Worm (Caenorhabditis elegans) whole organism, young adult: ENCODE results near the gene fipr-18.

ENCODE experiments used
- B0261.1 ChIP-seq: sonication (generic microtip); optimal IDR thresholded peaks from 2 replicates; lab custom pipeline; 2016; ENCODE audit warnings: mild to moderate bottlenecking, missing genetic modification characterization, moderate library complexity, missing compliant biosample characterization
- K11D2.4 ChIP-seq: fragments of 200-800 bp; sonication (Bioruptor generic); IDR thresholded peaks from 2 replicates; pipeline ENCODE4 v1.3.6; 2022; ENCODE audit warnings: missing genetic modification reagents, missing genetic modification characterization, missing compliant biosample characterization
- K12H6.12 ChIP-seq: fragments of 200-800 bp; sonication (Bioruptor generic); optimal IDR thresholded peaks from 2 replicates; lab custom pipeline; 2018; ENCODE audit warnings: mild to moderate bottlenecking, missing genetic modification characterization, missing compliant biosample characterization
- T26A5.8 ChIP-seq: sonication (generic microtip); optimal IDR thresholded peaks from 2 replicates; lab custom pipeline; 2016; ENCODE audit warnings: missing genetic modification characterization, missing compliant biosample characterization
- Y95B8A.8 ChIP-seq: fragments of 200-800 bp; sonication (Bioruptor generic); IDR thresholded peaks from 2 replicates; pipeline ENCODE4 v1.3.6; 2022; ENCODE audit warnings: missing genetic modification reagents, missing genetic modification characterization, missing compliant biosample characterization
- ama-1 ChIP-seq, 3 experiments: fragments of 150-350 bp in 1 of 3; sonication (generic microtip) in 2 of 3; optimal IDR thresholded peaks; 2 replicates each; lab custom pipeline; 2014 to 2018; ENCODE audit warnings: missing biosample characterization in 2 of 3, missing genetic modification characterization in 2 of 3, missing genetic modification reagents in 2 of 3
- aptf-2 ChIP-seq: fragments of 200-800 bp; sonication (Bioruptor generic); conservative IDR thresholded peaks from 2 replicates; pipeline ENCODE4 v1.3.6; 2022; ENCODE audit warnings: missing genetic modification reagents, missing genetic modification characterization, missing compliant biosample characterization
- aptf-3 ChIP-seq: fragments of 200-800 bp; sonication (Bioruptor generic); IDR thresholded peaks from 2 replicates; pipeline ENCODE4 v1.3.6; 2022; ENCODE audit warnings: missing genetic modification characterization, missing compliant biosample characterization
- atf-7 ChIP-seq: sonication (generic microtip); optimal IDR thresholded peaks from 2 replicates; lab custom pipeline; 2017; ENCODE audit warnings: mild to moderate bottlenecking, missing genetic modification characterization, missing compliant biosample characterization
- attf-5 ChIP-seq: fragments of 200-800 bp; sonication (Bioruptor generic); optimal IDR thresholded peaks from 2 replicates; lab custom pipeline; 2018; ENCODE audit warnings: mild to moderate bottlenecking, missing genetic modification characterization, missing compliant biosample characterization
- attf-6 ChIP-seq: fragments of 200-800 bp; sonication (Bioruptor generic); IDR thresholded peaks from 2 replicates; pipeline ENCODE4 v1.3.6; 2022; ENCODE audit warnings: missing genetic modification reagents, missing genetic modification characterization, missing compliant biosample characterization
- ccch-3 ChIP-seq: fragments of 200-800 bp; sonication (Bioruptor generic); optimal IDR thresholded peaks from 2 replicates; lab custom pipeline; 2018; ENCODE audit warnings: mild to moderate bottlenecking, missing genetic modification characterization, missing compliant biosample characterization
- cebp-1 ChIP-seq, 2 experiments: fragments of 200-800 bp in 1 of 2; sonication (Bioruptor generic) in 1 of 2; sonication (generic microtip) in 1 of 2; IDR thresholded peaks in 1 of 2; optimal IDR thresholded peaks in 1 of 2; 2 replicates each; pipeline versions ENCODE4 v1.3.6 to Lab custom; 2017 to 2022; ENCODE audit warnings: missing compliant biosample characterization in 2 of 2, missing genetic modification characterization in 2 of 2, mild to moderate bottlenecking in 1 of 2, missing genetic modification reagents in 1 of 2, moderate library complexity in 1 of 2
- dox-1 ChIP-seq: fragments of 200-800 bp; sonication (Bioruptor generic); IDR thresholded peaks from 2 replicates; pipeline ENCODE4 v1.3.6; 2022; ENCODE audit warnings: missing genetic modification reagents, missing genetic modification characterization, missing compliant biosample characterization
- egl-44 ChIP-seq: fragments of 200-800 bp; sonication (Bioruptor generic); IDR thresholded peaks from 2 replicates; pipeline ENCODE4 v1.3.6; 2022; ENCODE audit warnings: missing genetic modification reagents, missing genetic modification characterization, missing compliant biosample characterization
- ets-4 ChIP-seq: fragments of 200-800 bp; sonication (Bioruptor generic); optimal IDR thresholded peaks from 2 replicates; lab custom pipeline; 2018; ENCODE audit warnings: mild to moderate bottlenecking, missing genetic modification characterization, missing compliant biosample characterization
- gei-17 ChIP-seq: fragments of 200-800 bp; sonication (Bioruptor generic); optimal IDR thresholded peaks from 2 replicates; lab custom pipeline; 2018; ENCODE audit warnings: mild to moderate bottlenecking, missing genetic modification characterization, missing compliant biosample characterization
- hlh-26 ChIP-seq: fragments of 200-800 bp; sonication (Bioruptor generic); conservative IDR thresholded peaks from 2 replicates; pipeline ENCODE4 v1.3.6; 2022; ENCODE audit warnings: missing genetic modification reagents, missing genetic modification characterization, missing compliant biosample characterization
- hmg-1.2 ChIP-seq: fragments of 200-800 bp; sonication (Bioruptor generic); IDR thresholded peaks from 2 replicates; pipeline ENCODE4 v1.3.6; 2022; ENCODE audit warnings: missing genetic modification reagents, missing genetic modification characterization, missing compliant biosample characterization
- hrde-1 ChIP-seq: sonication (generic microtip); optimal IDR thresholded peaks from 2 replicates; lab custom pipeline; 2016; ENCODE audit warnings: missing genetic modification characterization, mild to moderate bottlenecking, missing compliant biosample characterization, moderate library complexity, missing genotype, missing genetic modification reagents, borderline replicate concordance
- let-607 ChIP-seq, 2 experiments: fragments of 200-800 bp in 1 of 2; sonication (Bioruptor generic) in 1 of 2; sonication (generic microtip) in 1 of 2; optimal IDR thresholded peaks; 2 replicates each; lab custom pipeline; 2016 to 2018; ENCODE audit warnings: mild to moderate bottlenecking in 2 of 2, missing compliant biosample characterization in 2 of 2, missing genetic modification characterization in 2 of 2, moderate library complexity in 2 of 2, missing genotype in 1 of 2
- lin-35 ChIP-seq, 3 experiments: fragments of 150-350 bp in 2 of 3; sonication (generic microtip) in 1 of 3; optimal IDR thresholded peaks; 2 replicates each; lab custom pipeline; 2014 to 2018; ENCODE audit warnings: missing biosample characterization in 3 of 3, missing genetic modification characterization in 3 of 3, missing genetic modification reagents in 3 of 3
- lin-40 ChIP-seq: sonication (generic microtip); optimal IDR thresholded peaks from 2 replicates; lab custom pipeline; 2016; ENCODE audit warnings: missing genetic modification characterization, mild to moderate bottlenecking, missing compliant biosample characterization, missing genotype, missing genetic modification reagents
- mcd-1 ChIP-seq: fragments of 200-800 bp; sonication (Bioruptor generic); IDR thresholded peaks from 2 replicates; pipeline ENCODE4 v1.3.6; 2022; ENCODE audit warnings: missing genetic modification reagents, missing genetic modification characterization, missing compliant biosample characterization
- mes-4 ChIP-seq: sonication (generic microtip); optimal IDR thresholded peaks from 2 replicates; lab custom pipeline; 2016; ENCODE audit warnings: missing genotype, missing genetic modification characterization, missing compliant biosample characterization
- nhr-120 ChIP-seq: fragments of 200-800 bp; sonication (Bioruptor generic); IDR thresholded peaks from 2 replicates; pipeline ENCODE4 v1.3.6; 2022; ENCODE audit warnings: missing genetic modification characterization, missing compliant biosample characterization
- nhr-27 ChIP-seq: fragments of 200-800 bp; sonication (Bioruptor generic); optimal IDR thresholded peaks from 2 replicates; lab custom pipeline; 2018; ENCODE audit warnings: mild to moderate bottlenecking, missing genetic modification characterization, moderate library complexity, missing compliant biosample characterization
- nhr-80 ChIP-seq: sonication (generic microtip); optimal IDR thresholded peaks from 2 replicates; lab custom pipeline; 2016; ENCODE audit warnings: missing genetic modification characterization, missing compliant biosample characterization
- nhr-90 ChIP-seq: sonication (generic microtip); optimal IDR thresholded peaks from 2 replicates; lab custom pipeline; 2016; ENCODE audit warnings: missing genotype, mild to moderate bottlenecking, missing genetic modification characterization, missing compliant biosample characterization
- pha-4 ChIP-seq: fragments of 150-350 bp; sonication (generic microtip); optimal IDR thresholded peaks from 2 replicates; lab custom pipeline; 2014; ENCODE audit warnings: missing biosample characterization, missing genetic modification reagents, missing genetic modification characterization
- sea-2 ChIP-seq: fragments of 200-800 bp; sonication (Bioruptor generic); IDR thresholded peaks from 2 replicates; pipeline ENCODE4 v1.3.6; 2022; ENCODE audit warnings: missing genetic modification characterization, missing compliant biosample characterization
- somi-1 ChIP-seq: fragments of 200-800 bp; sonication (Bioruptor generic); optimal IDR thresholded peaks from 2 replicates; lab custom pipeline; 2018; ENCODE audit warnings: mild to moderate bottlenecking, missing genetic modification characterization, missing compliant biosample characterization
- sptf-2 ChIP-seq: fragments of 200-800 bp; sonication (Bioruptor generic); optimal IDR thresholded peaks from 2 replicates; lab custom pipeline; 2018; ENCODE audit warnings: mild to moderate bottlenecking, missing genetic modification characterization, missing compliant biosample characterization
- tlf-1 ChIP-seq: fragments of 200-800 bp; sonication (Bioruptor generic); optimal IDR thresholded peaks from 2 replicates; lab custom pipeline; 2018; ENCODE audit warnings: mild to moderate bottlenecking, missing genetic modification characterization, missing compliant biosample characterization
- unc-130 ChIP-seq: sonication (generic microtip); optimal IDR thresholded peaks from 2 replicates; lab custom pipeline; 2016; ENCODE audit warnings: missing genetic modification reagents, missing genetic modification characterization, missing compliant biosample characterization
- unc-62 ChIP-seq: fragments of 150-350 bp; optimal IDR thresholded peaks from 2 replicates; lab custom pipeline; 2014; ENCODE audit warnings: missing biosample characterization, missing genetic modification reagents, missing genetic modification characterization
- ztf-26 ChIP-seq: sonication (generic microtip); optimal IDR thresholded peaks from 2 replicates; lab custom pipeline; 2017; ENCODE audit warnings: missing genetic modification characterization, missing compliant biosample characterization
- ztf-6 ChIP-seq: fragments of 200-800 bp; sonication (Bioruptor generic); IDR thresholded peaks from 2 replicates; pipeline ENCODE4 v1.3.6; 2022; ENCODE audit warnings: missing genetic modification reagents, missing genetic modification characterization, missing compliant biosample characterization

Gene fipr-18

ce11 chrIII:7478932-7479331, 19.8 kb downstream of the fipr-18 start:
- TF ChIP-seq aptf-2 (GFP tag; lab: Robert Waterston, UW) = no peak
- TF ChIP-seq aptf-3 (GFP tag; lab: Robert Waterston, UW) = no peak
- TF ChIP-seq nhr-120 (GFP tag; lab: Robert Waterston, UW) = no peak
- no peak for TF ChIP-seq tlf-1 (GFP tag; lab: Kevin White, UChicago)
- peak; percentile 62 for TF ChIP-seq dox-1 (GFP tag; lab: Robert Waterston, UW)
- peak; percentile 61 for TF ChIP-seq ets-4
- TF ChIP-seq nhr-80 (tag; lab: Kevin White, UChicago) = peak; percentile 96

ce11 chrIII:7484765-7485164, 25.6 kb downstream of the fipr-18 start:
- TF ChIP-seq T26A5.8 (tag; lab: Kevin White, UChicago) (no peak), somi-1 (GFP tag; lab: Kevin White, UChicago) (no peak), B0261.1 (tag; lab: Kevin White, UChicago) (no peak), ztf-6 (GFP tag; lab: Robert Waterston, UW) (no peak), egl-44 (GFP tag; lab: Robert Waterston, UW) (no peak), nhr-27 (tag; lab: Kevin White, UChicago) (no peak), gei-17 (no peak), pha-4 (no peak), ccch-3 (GFP tag; lab: Kevin White, UChicago) (no peak), hrde-1 (tag; lab: Kevin White, UChicago) (no peak), nhr-90 (tag; lab: Kevin White, UChicago) (no peak), unc-130 (GFP tag; lab: Kevin White, UChicago) (no peak), let-607 (tag; optimal IDR thresholded peaks at IDR 0.05; lab: Kevin White, UChicago) (no peak), cebp-1 (GFP tag; IDR thresholded peaks at IDR 0.05; lab: Robert Waterston, UW) (no peak), cebp-1 (tag; optimal IDR thresholded peaks at IDR 0.05; lab: Kevin White, UChicago) (no peak), unc-62 (GFP tag; lab: Kevin White, UChicago) (no peak)

ce11 chrIII:7488303-7488702, 29.2 kb downstream of the fipr-18 start:
- TF ChIP-seq ztf-26 (tag; lab: Kevin White, UChicago) = peak; percentile 61
- TF ChIP-seq somi-1 (GFP tag; lab: Kevin White, UChicago) = peak; percentile 33
- TF ChIP-seq lin-35 (GFP tag; optimal IDR thresholded peaks at IDR 0.05; lab: Kevin White, UChicago) = no peak
- TF ChIP-seq K11D2.4 (GFP tag; lab: Robert Waterston, UW) = no peak
- no peak for TF ChIP-seq dox-1 (GFP tag; lab: Robert Waterston, UW)
- no peak for TF ChIP-seq mcd-1 (GFP tag; lab: Robert Waterston, UW)
- TF ChIP-seq hlh-26 (GFP tag; lab: Robert Waterston, UW) = no peak
- peak; percentile 10 for TF ChIP-seq lin-40 (tag; lab: Kevin White, UChicago)

- TF ChIP-seq ama-1 (optimal IDR thresholded peaks at IDR 0.05; lab: Kevin White, UChicago) (no peak), ama-1 (GFP tag; optimal IDR thresholded peaks at IDR 0.05; lab: Kevin White, UChicago) (no peak), hmg-1.2 (GFP tag; lab: Robert Waterston, UW) (peak; percentile 78)
These were observed 30.0 kb downstream of the fipr-18 start, which contains the start of gene mup-4 for ce11 chrIII:7489055-7489534. TSS of gene mup-4 (minus strand) at chrIII:7489105.

- TF ChIP-seq sptf-2 (GFP tag; lab: Kevin White, UChicago) (no peak), sea-2 (GFP tag; lab: Robert Waterston, UW) (no peak), attf-5 (no peak), lin-40 (tag; lab: Kevin White, UChicago) (no peak), mes-4 (tag; lab: Kevin White, UChicago) (no peak), K12H6.12 (tag; lab: Kevin White, UChicago) (no peak), atf-7 (tag; lab: Kevin White, UChicago) (no peak), attf-6 (GFP tag; lab: Robert Waterston, UW) (no peak), Y95B8A.8 (GFP tag; lab: Robert Waterston, UW) (no peak)
These were observed 30.9 kb downstream of the fipr-18 start for ce11 chrIII:7490061-7490460.
